Worm (Caenorhabditis elegans) whole organism, late embryonic: ENCODE data around the gene F01D5.1.

Source experiments
- ama-1 ChIP-seq: fragments of 150-350 bp; optimal IDR thresholded peaks from 2 replicates; lab custom pipeline; 2014
- ceh-30 ChIP-seq: fragments of 150-350 bp; optimal IDR thresholded peaks from 2 replicates; lab custom pipeline; 2014; ENCODE audit warnings: missing biosample characterization, missing genetic modification characterization
- tbx-2 ChIP-seq: sonication (generic microtip); optimal IDR thresholded peaks from 2 replicates; lab custom pipeline; 2016; ENCODE audit warnings: missing genetic modification characterization, missing compliant biosample characterization

DNA sequence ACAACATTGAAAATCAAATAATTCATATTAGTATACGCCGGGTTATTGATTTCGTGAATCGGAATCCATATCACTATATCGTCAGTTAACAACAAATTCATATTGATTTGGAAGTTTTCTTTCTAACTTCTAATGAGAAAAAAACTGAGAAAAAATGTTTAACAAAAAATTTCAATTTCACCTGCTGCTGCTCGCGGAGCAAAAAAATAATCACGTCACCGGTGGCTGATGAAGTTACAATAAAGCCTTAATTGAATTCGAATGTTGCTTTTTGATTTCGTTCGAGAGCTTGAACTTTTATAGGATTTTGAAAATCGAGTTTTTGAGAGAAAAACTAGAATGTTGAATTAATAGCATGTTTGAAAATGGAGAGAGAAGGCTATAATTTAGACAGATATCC, 28.4 kb downstream of the F01D5.1 start, which contains the start of gene sre-43:
- TF ChIP-seq ceh-30 (tag; lab: Kevin White, UChicago) (no peak), tbx-2 (tag; lab: Kevin White, UChicago) (no peak), ama-1 (lab: Kevin White, UChicago) (no peak)
